Worm (Caenorhabditis elegans): Measurements from ENCODE around the gene mrps-22.

- no peak for TF ChIP-seq ztf-11 (tag; optimal IDR thresholded peaks at IDR 0.05)
- TF ChIP-seq pha-4 (tag; optimal IDR thresholded peaks at IDR 0.05): no peak
Measured at ce11 chrII:10544374-10544908, 38.0 kb upstream of the mrps-22 start.
